Fruit fly (Drosophila melanogaster): Measurements from ENCODE around the gene TM9SF2.

dm6 chr2L:20688722-20689121 is 45.4 kb downstream of the TM9SF2 start:
- TF ChIP-seq CG11294 (GFP tag; IDR thresholded peaks at IDR 0.05) (no peak), OdsH (GFP tag; optimal IDR thresholded peaks at IDR 0.05) (no peak), Lpt (GFP tag; optimal IDR thresholded peaks at IDR 0.05) (no peak), esn (GFP tag; optimal IDR thresholded peaks at IDR 0.05) (no peak), CG32006 (GFP tag; optimal IDR thresholded peaks at IDR 0.05) (no peak), Eip78C (GFP tag) (no peak), CG8119 (GFP tag; IDR thresholded peaks at IDR 0.05) (no peak), vri (GFP tag; optimal IDR thresholded peaks at IDR 0.05) (no peak), Hr38 (GFP tag; optimal IDR thresholded peaks at IDR 0.05) (no peak), Met (GFP tag; optimal IDR thresholded peaks at IDR 0.05) (no peak)

All from whole organism, prepupa.